Worm (Caenorhabditis elegans) whole organism, late embryonic: ENCODE results near the gene R166.2.

Experiments
- dmd-4 ChIP-seq: sonication (generic microtip); optimal IDR thresholded peaks from 2 replicates; lab custom pipeline; 2016; ENCODE audit warnings: borderline replicate concordance, missing genetic modification characterization, missing compliant biosample characterization
- ets-4 ChIP-seq: sonication (generic microtip); optimal IDR thresholded peaks from 2 replicates; lab custom pipeline; 2016; ENCODE audit warnings: missing genetic modification characterization, missing compliant biosample characterization
- nfya-1 ChIP-seq: sonication (generic microtip); optimal IDR thresholded peaks from 2 replicates; lab custom pipeline; 2017; ENCODE audit warnings: missing genetic modification characterization, mild to moderate bottlenecking, missing compliant biosample characterization, antibody characterized with exemption, moderate library complexity
- nhr-232 ChIP-seq: sonication (generic microtip); optimal IDR thresholded peaks from 2 replicates; lab custom pipeline; 2016; ENCODE audit warnings: missing genetic modification characterization, missing compliant biosample characterization
- pag-3 ChIP-seq: sonication (generic microtip); optimal IDR thresholded peaks from 2 replicates; lab custom pipeline; 2016; ENCODE audit warnings: missing compliant biosample characterization, missing genetic modification characterization, borderline replicate concordance
- pat-9 ChIP-seq: fragments of 200-800 bp; sonication (Bioruptor generic); optimal IDR thresholded peaks from 2 replicates; lab custom pipeline; 2018; ENCODE audit warnings: mild to moderate bottlenecking, missing genetic modification characterization, moderate library complexity, missing compliant biosample characterization
- pha-2 ChIP-seq: sonication (generic microtip); optimal IDR thresholded peaks from 2 replicates; lab custom pipeline; 2017; ENCODE audit warnings: mild to moderate bottlenecking, missing genetic modification characterization, missing compliant biosample characterization
- sox-4 ChIP-seq: sonication (generic microtip); optimal IDR thresholded peaks from 2 replicates; lab custom pipeline; 2017; ENCODE audit warnings: mild to moderate bottlenecking, missing genetic modification characterization, inconsistent platforms, missing compliant biosample characterization
- tbx-2 ChIP-seq: sonication (generic microtip); optimal IDR thresholded peaks from 2 replicates; lab custom pipeline; 2016; ENCODE audit warnings: missing genetic modification characterization, missing compliant biosample characterization
- ttx-3 ChIP-seq: sonication (generic microtip); optimal IDR thresholded peaks from 2 replicates; lab custom pipeline; 2016; ENCODE audit warnings: missing genetic modification reagents, missing genetic modification characterization, missing compliant biosample characterization
- unc-55 ChIP-seq: sonication (generic microtip); optimal IDR thresholded peaks from 2 replicates; lab custom pipeline; 2017; ENCODE audit warnings: missing biosample characterization, missing genetic modification reagents, missing genetic modification characterization
- unc-86 ChIP-seq: sonication (generic microtip); optimal IDR thresholded peaks from 2 replicates; lab custom pipeline; 2016; ENCODE audit warnings: missing genetic modification characterization, missing compliant biosample characterization

DNA sequence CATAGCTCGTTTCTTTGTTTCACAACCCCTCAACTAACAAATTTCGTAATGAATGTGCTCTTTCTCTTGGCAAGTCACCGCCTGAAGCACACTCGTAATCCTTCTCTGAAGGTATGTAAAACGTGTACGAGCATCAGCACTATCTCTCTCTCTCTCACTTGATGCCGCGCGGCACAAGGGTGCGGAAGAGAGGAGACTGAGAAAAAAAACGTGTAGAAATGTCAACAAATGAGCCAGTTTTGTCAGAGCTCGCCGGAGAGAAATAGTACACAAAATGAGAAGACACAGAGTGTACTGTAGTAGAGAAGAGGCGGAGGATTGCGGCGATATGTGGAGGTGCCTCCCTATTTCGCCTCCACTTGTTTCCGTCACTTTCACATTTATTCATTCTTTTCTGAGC, 27.2 kb downstream of the R166.2 start, which contains the start of gene F59B10.3:
- no peak for TF ChIP-seq pha-2 (tag; lab: Kevin White, UChicago)
- TF ChIP-seq nhr-232 (tag; lab: Kevin White, UChicago) = no peak
- no peak for TF ChIP-seq tbx-2 (tag; lab: Kevin White, UChicago)
- TF ChIP-seq unc-55 = no peak
- no peak for TF ChIP-seq ets-4
- TF ChIP-seq sox-4 (tag; lab: Kevin White, UChicago) = no peak
- TF ChIP-seq nfya-1 (tag; lab: Kevin White, UChicago) = no peak
- no peak for TF ChIP-seq dmd-4 (tag; lab: Kevin White, UChicago)
- TF ChIP-seq unc-86 (tag; lab: Kevin White, UChicago) = no peak
- TF ChIP-seq pat-9 (tag; lab: Kevin White, UChicago) = no peak
- TF ChIP-seq pag-3 (tag; lab: Kevin White, UChicago) = no peak
- no peak for TF ChIP-seq ttx-3 (tag; lab: Kevin White, UChicago)
